Worm (Caenorhabditis elegans) whole organism, L4 larva: ENCODE data around the gene nhr-50.

ENCODE experiments used
- ces-1 ChIP-seq: fragments of 150-350 bp; sonication (generic microtip); optimal IDR thresholded peaks from 4 replicates; lab custom pipeline; 2014; ENCODE audit warnings: missing biosample characterization, missing genetic modification reagents, missing genetic modification characterization
- jun-1 ChIP-seq: fragments of 150-350 bp; optimal IDR thresholded peaks from 2 replicates; lab custom pipeline; 2014; ENCODE audit warnings: missing biosample characterization, missing genetic modification reagents, missing genetic modification characterization
- lsy-2 ChIP-seq, 2 experiments: fragments of 150-350 bp in 1 of 2; sonication (generic microtip) in 1 of 2; optimal IDR thresholded peaks; 2 replicates each; lab custom pipeline; 2014 to 2017; ENCODE audit warnings: missing biosample characterization in 2 of 2, missing genetic modification characterization in 2 of 2
- mdt-29 ChIP-seq: fragments of 200-800 bp; sonication (Bioruptor generic); IDR thresholded peaks from 2 replicates; pipeline ENCODE4 v1.3.6; 2022; ENCODE audit warnings: missing genetic modification reagents, missing genetic modification characterization, missing compliant biosample characterization
- nhr-11 ChIP-seq: fragments of 150-350 bp; optimal IDR thresholded peaks from 2 replicates; lab custom pipeline; 2014; ENCODE audit warnings: missing biosample characterization, missing genetic modification characterization
- nhr-237 ChIP-seq: sonication (generic microtip); optimal IDR thresholded peaks from 2 replicates; lab custom pipeline; 2017; ENCODE audit warnings: missing biosample characterization, missing genetic modification characterization
- snpc-4 ChIP-seq: fragments of 150-350 bp; optimal IDR thresholded peaks from 2 replicates; lab custom pipeline; 2014; ENCODE audit warnings: missing biosample characterization, missing genetic modification characterization
- unc-62 ChIP-seq, 3 experiments: fragments of 150-350 bp in 1 of 3; sonication (generic microtip); optimal IDR thresholded peaks in 2 of 3; peaks in 1 of 3; 1 replicate in 1 of 3; 2 replicates in 2 of 3; lab custom pipeline; 2014 to 2017; ENCODE audit warnings: missing biosample characterization in 3 of 3, missing genetic modification characterization in 3 of 3, missing genetic modification reagents in 3 of 3, missing genotype in 1 of 3
- ztf-11 ChIP-seq: fragments of 150-350 bp; optimal IDR thresholded peaks from 2 replicates; lab custom pipeline; 2014; ENCODE audit warnings: missing biosample characterization, missing genetic modification characterization
- ztf-7 ChIP-seq: fragments of 150-350 bp; optimal IDR thresholded peaks from 2 replicates; lab custom pipeline; 2014; ENCODE audit warnings: missing biosample characterization, missing genetic modification characterization

- TF ChIP-seq ces-1 (GFP tag; lab: Kevin White, UChicago), result no peak
- TF ChIP-seq ztf-11 (tag; lab: Kevin White, UChicago), result no peak
- peak in 1 of 2 experiments; percentile 97 for TF ChIP-seq unc-62 (GFP tag; optimal IDR thresholded peaks at IDR 0.05 in 1 of 2; lab: Kevin White, UChicago)
- TF ChIP-seq unc-62 (tag; optimal IDR thresholded peaks at IDR 0.05; lab: Kevin White, UChicago), result no peak
- TF ChIP-seq ztf-7, result no peak
- TF ChIP-seq lsy-2 (tag; optimal IDR thresholded peaks at IDR 0.05; lab: Kevin White, UChicago), result no peak
- no peak for TF ChIP-seq mdt-29 (GFP tag; lab: Robert Waterston, UW)
- no peak for TF ChIP-seq nhr-11 (tag; lab: Kevin White, UChicago)
- no peak for TF ChIP-seq snpc-4 (tag; lab: Kevin White, UChicago)
- TF ChIP-seq jun-1 (tag; lab: Kevin White, UChicago), result no peak
- TF ChIP-seq nhr-237 (tag; lab: Kevin White, UChicago), result no peak
These were observed 29.6 kb downstream of the nhr-50 start for ce11 chrV:15970820-15971219.
